Worm (Caenorhabditis elegans) whole organism, late embryonic: ENCODE measurements around the gene srx-76.

Source experiments
- Y22D7AL.16 ChIP-seq: sonication (generic microtip); optimal IDR thresholded peaks from 2 replicates; lab custom pipeline; 2016; ENCODE audit warnings: missing genetic modification characterization, missing compliant biosample characterization
- dmd-4 ChIP-seq: sonication (generic microtip); optimal IDR thresholded peaks from 2 replicates; lab custom pipeline; 2016; ENCODE audit warnings: borderline replicate concordance, missing genetic modification characterization, missing compliant biosample characterization
- dve-1 ChIP-seq: sonication (generic microtip); optimal IDR thresholded peaks from 2 replicates; lab custom pipeline; 2017; ENCODE audit warnings: antibody characterized with exemption, mild to moderate bottlenecking, missing genetic modification characterization, missing compliant biosample characterization
- fkh-10 ChIP-seq: fragments of 150-350 bp; optimal IDR thresholded peaks from 2 replicates; lab custom pipeline; 2014; ENCODE audit warnings: missing biosample characterization, missing genetic modification reagents, missing genetic modification characterization
- pag-3 ChIP-seq: sonication (generic microtip); optimal IDR thresholded peaks from 2 replicates; lab custom pipeline; 2016; ENCODE audit warnings: missing compliant biosample characterization, missing genetic modification characterization, borderline replicate concordance
- pros-1 ChIP-seq: fragments of 150-350 bp; optimal IDR thresholded peaks from 2 replicates; lab custom pipeline; 2014; ENCODE audit warnings: missing biosample characterization, missing genetic modification reagents, missing genetic modification characterization
- tbx-2 ChIP-seq: sonication (generic microtip); optimal IDR thresholded peaks from 2 replicates; lab custom pipeline; 2016; ENCODE audit warnings: missing genetic modification characterization, missing compliant biosample characterization

DNA sequence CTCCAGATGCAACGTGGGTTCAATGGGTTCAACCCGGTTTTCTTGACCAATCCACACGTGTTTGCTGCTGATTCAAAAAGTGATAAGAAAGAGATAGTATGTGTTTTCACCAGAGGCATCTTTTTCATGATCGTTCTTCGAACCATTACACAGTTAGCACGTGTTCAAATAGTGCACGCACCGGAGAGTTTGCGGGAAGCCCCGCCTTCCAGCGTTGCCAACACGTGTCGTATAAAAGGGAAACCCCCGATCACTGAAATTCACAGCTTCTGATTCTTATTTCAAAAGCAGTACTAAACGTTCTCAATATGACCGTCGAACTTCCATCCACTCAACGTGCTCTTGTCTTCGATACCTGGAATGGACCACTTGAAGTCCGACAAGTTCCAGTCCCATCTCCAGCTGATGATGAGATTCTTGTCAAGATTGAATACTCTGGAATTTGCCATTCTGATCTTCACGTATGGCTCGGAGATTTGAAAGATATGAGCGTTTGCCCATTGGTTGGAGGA lies 3.6 kb upstream of the srx-76 start, which contains the start of gene adh-1:
- TF ChIP-seq pag-3 (tag; lab: Kevin White, UChicago) (no peak), dmd-4 (no peak), Y22D7AL.16 (no peak), pros-1 (tag; lab: Kevin White, UChicago) (no peak), tbx-2 (no peak), fkh-10 (no peak), dve-1 (no peak)
